Worm (Caenorhabditis elegans): Measurements from ENCODE around the gene Y41C4A.22.

DNA sequence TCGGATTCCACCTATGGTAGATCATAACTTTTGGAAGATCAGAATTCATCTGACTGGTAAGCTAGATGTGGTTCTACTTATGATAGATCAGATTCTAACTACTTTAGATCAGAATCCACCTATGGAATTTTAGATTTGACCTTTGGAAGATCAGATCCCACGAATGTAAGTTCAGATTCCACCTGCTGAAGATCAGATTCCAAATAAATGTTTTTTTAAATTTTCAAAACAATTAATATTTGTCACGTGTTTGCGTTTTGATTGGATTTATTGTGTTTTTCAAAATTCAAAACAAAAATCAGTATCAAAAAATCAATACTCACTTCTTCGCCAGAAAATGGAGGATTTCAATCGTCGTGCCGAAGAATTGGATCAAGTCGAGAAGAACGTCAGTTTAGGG, 3.5 kb downstream of the Y41C4A.22 start, which contains the start of gene Y41C4A.7:
- no peak for TF ChIP-seq F13C5.2 (tag; optimal IDR thresholded peaks at IDR 0.05)
- no peak for TF ChIP-seq pes-1 (GFP tag; IDR thresholded peaks at IDR 0.05)
- no peak for TF ChIP-seq tbx-37 (GFP tag; conservative IDR thresholded peaks at IDR 0.05)
- TF ChIP-seq ama-1 (optimal IDR thresholded peaks at IDR 0.05) = no peak
- TF ChIP-seq hmg-4 (GFP tag; optimal IDR thresholded peaks at IDR 0.05) = no peak
